Worm (Caenorhabditis elegans): ENCODE measurements around the gene msp-76.

DNA sequence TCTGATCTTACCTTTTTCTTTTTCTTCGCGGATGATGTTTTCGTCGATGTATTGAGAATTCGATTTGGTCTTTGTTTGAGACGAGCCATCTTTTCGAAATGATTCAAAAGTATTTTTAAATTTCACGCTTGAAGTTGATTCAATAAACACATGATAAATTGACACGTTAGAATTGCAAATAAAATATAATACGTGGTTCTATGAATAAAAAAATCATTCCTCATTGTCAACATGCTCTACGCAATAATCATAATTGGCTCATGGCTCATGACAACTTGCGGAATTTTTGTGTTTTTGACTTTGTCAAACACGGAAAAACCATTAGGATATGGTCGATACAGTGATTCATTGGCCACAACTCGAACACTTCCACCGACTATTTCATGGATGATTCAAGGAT, 5.4 kb upstream of the msp-76 start, which contains the start of the genes htas-1 and ZK1251.3:
- no peak for TF ChIP-seq lin-15B (tag; optimal IDR thresholded peaks at IDR 0.05)
- no peak for TF ChIP-seq snpc-4 (tag; optimal IDR thresholded peaks at IDR 0.05)
- no peak for TF ChIP-seq hlh-17 (GFP tag; optimal IDR thresholded peaks at IDR 0.05; ENCODE audit: borderline replicate concordance)
- no peak for TF ChIP-seq fos-1 (tag; optimal IDR thresholded peaks at IDR 0.05)
- TF ChIP-seq blmp-1 (tag; optimal IDR thresholded peaks at IDR 0.05) = no peak
- no peak for TF ChIP-seq fkh-10 (GFP tag; optimal IDR thresholded peaks at IDR 0.05)
